Worm (Caenorhabditis elegans) whole organism, L1 larva: Measurements from ENCODE around the gene ubc-9.

Source experiments
- C04F5.9 ChIP-seq: sonication (generic microtip); optimal IDR thresholded peaks from 2 replicates; lab custom pipeline; 2016; ENCODE audit warnings: missing genetic modification characterization, missing compliant biosample characterization
- aha-1 ChIP-seq: fragments of 150-350 bp; optimal IDR thresholded peaks from 2 replicates; lab custom pipeline; 2014; ENCODE audit warnings: missing biosample characterization, missing genetic modification characterization
- aly-2 ChIP-seq: fragments of 150-350 bp; optimal IDR thresholded peaks from 2 replicates; lab custom pipeline; 2014; ENCODE audit warnings: missing biosample characterization, missing genetic modification characterization
- ama-1 ChIP-seq: fragments of 150-350 bp; optimal IDR thresholded peaks from 2 replicates; lab custom pipeline; 2014
- ceh-63 ChIP-seq: fragments of 200-800 bp; sonication (Bioruptor generic); optimal IDR thresholded peaks from 2 replicates; lab custom pipeline; 2018; ENCODE audit warnings: mild to moderate bottlenecking, missing genetic modification characterization, missing compliant biosample characterization
- ceh-8 ChIP-seq: fragments of 200-800 bp; sonication (Bioruptor generic); optimal IDR thresholded peaks from 2 replicates; lab custom pipeline; 2018; ENCODE audit warnings: mild to moderate bottlenecking, missing genetic modification characterization, moderate library complexity, missing compliant biosample characterization
- ceh-82 ChIP-seq, 3 experiments: fragments of 150-350 bp in 1 of 3; sonication (generic microtip) in 2 of 3; optimal IDR thresholded peaks; 2 replicates each; lab custom pipeline; 2014 to 2017; ENCODE audit warnings: missing biosample characterization in 3 of 3, missing genetic modification characterization in 3 of 3
- dpl-1 ChIP-seq, 3 experiments: fragments of 150-350 bp in 2 of 3; sonication (generic microtip) in 1 of 3; optimal IDR thresholded peaks; 2 replicates each; lab custom pipeline; 2014 to 2017; ENCODE audit warnings: missing biosample characterization in 3 of 3, missing genetic modification characterization in 3 of 3, missing genetic modification reagents in 3 of 3
- dsc-1 ChIP-seq: sonication (generic microtip); optimal IDR thresholded peaks from 2 replicates; lab custom pipeline; 2016; ENCODE audit warnings: mild to moderate bottlenecking, missing genetic modification characterization, missing compliant biosample characterization
- efl-1 ChIP-seq, 4 experiments: fragments of 150-350 bp; optimal IDR thresholded peaks in 3 of 4; peaks in 1 of 4; 1 replicate in 1 of 4; 2 replicates in 3 of 4; lab custom pipeline; 2014; ENCODE audit warnings: missing biosample characterization in 2 of 4, missing genetic modification characterization in 2 of 4, missing genetic modification reagents in 2 of 4
- efl-3 ChIP-seq: fragments of 200-800 bp; sonication (Bioruptor generic); optimal IDR thresholded peaks from 2 replicates; lab custom pipeline; 2018; ENCODE audit warnings: mild to moderate bottlenecking, missing genetic modification characterization, missing compliant biosample characterization
- egl-13 ChIP-seq: sonication (generic microtip); optimal IDR thresholded peaks from 2 replicates; lab custom pipeline; 2016; ENCODE audit warnings: missing genotype, missing genetic modification reagents, missing genetic modification characterization, missing compliant biosample characterization
- egl-27 ChIP-seq, 2 experiments: fragments of 150-350 bp in 1 of 2; sonication (generic microtip); optimal IDR thresholded peaks; 3 replicates each; lab custom pipeline; 2017 to 2018; ENCODE audit warnings: missing biosample characterization in 2 of 2, missing genetic modification characterization in 2 of 2, missing genetic modification reagents in 2 of 2
- ets-5 ChIP-seq: fragments of 200-800 bp; sonication (Bioruptor generic); IDR thresholded peaks from 2 replicates; pipeline ENCODE4 v1.3.6; 2022; ENCODE audit warnings: missing genetic modification characterization, missing compliant biosample characterization
- fkh-10 ChIP-seq: sonication (generic microtip); optimal IDR thresholded peaks from 2 replicates; lab custom pipeline; 2017; ENCODE audit warnings: missing biosample characterization, missing genetic modification reagents, missing genetic modification characterization
- fkh-8 ChIP-seq: sonication (generic microtip); optimal IDR thresholded peaks from 2 replicates; lab custom pipeline; 2016; ENCODE audit warnings: mild to moderate bottlenecking, missing genetic modification characterization, missing compliant biosample characterization
- fos-1 ChIP-seq: fragments of 150-350 bp; optimal IDR thresholded peaks from 2 replicates; lab custom pipeline; 2014; ENCODE audit warnings: missing biosample characterization, missing genetic modification characterization
- hlh-17 ChIP-seq: fragments of 200-800 bp; sonication (Bioruptor generic); optimal IDR thresholded peaks from 2 replicates; lab custom pipeline; 2018; ENCODE audit warnings: missing genetic modification characterization, mild to moderate bottlenecking, missing compliant biosample characterization, moderate library complexity, borderline replicate concordance
- hpl-2 ChIP-seq: fragments of 150-350 bp; optimal IDR thresholded peaks from 2 replicates; lab custom pipeline; 2014; ENCODE audit warnings: missing biosample characterization, missing genetic modification reagents, missing genetic modification characterization
- irx-1 ChIP-seq: sonication (generic microtip); optimal IDR thresholded peaks from 2 replicates; lab custom pipeline; 2016; ENCODE audit warnings: missing genetic modification characterization, missing compliant biosample characterization
- jun-1 ChIP-seq: fragments of 150-350 bp; optimal IDR thresholded peaks from 2 replicates; lab custom pipeline; 2014; ENCODE audit warnings: missing biosample characterization, missing genetic modification reagents, missing genetic modification characterization
- lin-13 ChIP-seq: fragments of 150-350 bp; optimal IDR thresholded peaks from 2 replicates; lab custom pipeline; 2014; ENCODE audit warnings: missing biosample characterization, missing genetic modification reagents, missing genetic modification characterization
- lin-14 ChIP-seq: fragments of 200-800 bp; sonication (Bioruptor generic); optimal IDR thresholded peaks from 2 replicates; lab custom pipeline; 2018; ENCODE audit warnings: mild to moderate bottlenecking, missing genetic modification characterization, moderate library complexity, missing compliant biosample characterization
- lin-15B ChIP-seq: fragments of 150-350 bp; sonication (generic microtip); optimal IDR thresholded peaks from 3 replicates; lab custom pipeline; 2014; ENCODE audit warnings: missing biosample characterization, missing genetic modification characterization
- lin-39 ChIP-seq: fragments of 150-350 bp; optimal IDR thresholded peaks from 2 replicates; lab custom pipeline; 2014; ENCODE audit warnings: missing biosample characterization, missing genetic modification reagents, missing genetic modification characterization
- mab-9 ChIP-seq: fragments of 200-800 bp; sonication (Bioruptor generic); IDR thresholded peaks from 2 replicates; pipeline ENCODE4 v1.3.6; 2022; ENCODE audit warnings: missing genetic modification reagents, missing genetic modification characterization, missing compliant biosample characterization
- mef-2 ChIP-seq: fragments of 150-350 bp; optimal IDR thresholded peaks from 2 replicates; lab custom pipeline; 2014; ENCODE audit warnings: missing biosample characterization, missing genetic modification characterization
- nhr-11 ChIP-seq: fragments of 150-350 bp; optimal IDR thresholded peaks from 2 replicates; lab custom pipeline; 2014; ENCODE audit warnings: missing biosample characterization, missing genetic modification characterization
- nhr-20 ChIP-seq: sonication (generic microtip); optimal IDR thresholded peaks from 2 replicates; lab custom pipeline; 2016; ENCODE audit warnings: mild to moderate bottlenecking, missing genetic modification characterization, missing compliant biosample characterization
- nhr-237 ChIP-seq: fragments of 150-350 bp; optimal IDR thresholded peaks from 2 replicates; lab custom pipeline; 2014; ENCODE audit warnings: missing biosample characterization, missing genetic modification characterization
- nhr-47 ChIP-seq: sonication (generic microtip); optimal IDR thresholded peaks from 2 replicates; lab custom pipeline; 2016; ENCODE audit warnings: mild to moderate bottlenecking, missing genetic modification characterization, moderate library complexity, missing compliant biosample characterization
- nhr-76 ChIP-seq: sonication (generic microtip); optimal IDR thresholded peaks from 2 replicates; lab custom pipeline; 2017; ENCODE audit warnings: missing biosample characterization, missing genetic modification characterization
- nhr-77 ChIP-seq: fragments of 150-350 bp; optimal IDR thresholded peaks from 2 replicates; lab custom pipeline; 2014; ENCODE audit warnings: missing biosample characterization, missing genetic modification characterization
- nhr-85 ChIP-seq: sonication (generic microtip); peaks from one replicate; lab custom pipeline; 2016; ENCODE audit warnings: missing genetic modification characterization, inconsistent platforms, missing compliant biosample characterization
- nhr-90 ChIP-seq: sonication (generic microtip); optimal IDR thresholded peaks from 2 replicates; lab custom pipeline; 2016; ENCODE audit warnings: mild to moderate bottlenecking, missing genetic modification characterization, missing compliant biosample characterization; ENCODE audit not compliant: poor library complexity
- pag-3 ChIP-seq: sonication (generic microtip); optimal IDR thresholded peaks from 2 replicates; lab custom pipeline; 2017; ENCODE audit warnings: missing genetic modification characterization, mild to moderate bottlenecking, missing compliant biosample characterization, antibody characterized with exemption, borderline replicate concordance; ENCODE audit not compliant: insufficient read depth
- pax-3 ChIP-seq: fragments of 200-800 bp; sonication (Bioruptor generic); optimal IDR thresholded peaks from 2 replicates; lab custom pipeline; 2018; ENCODE audit warnings: mild to moderate bottlenecking, missing genetic modification characterization, moderate library complexity, missing compliant biosample characterization
- pqm-1 ChIP-seq: sonication (generic microtip); optimal IDR thresholded peaks from 3 replicates; lab custom pipeline; 2017; ENCODE audit warnings: missing biosample characterization, missing genetic modification characterization
- rnt-1 ChIP-seq: sonication (generic microtip); optimal IDR thresholded peaks from 2 replicates; lab custom pipeline; 2016; ENCODE audit warnings: mild to moderate bottlenecking, missing genetic modification characterization, moderate library complexity, missing compliant biosample characterization
- skn-1 ChIP-seq: fragments of 150-350 bp; optimal IDR thresholded peaks from 2 replicates; lab custom pipeline; 2014; ENCODE audit warnings: missing biosample characterization, missing genetic modification characterization
- sox-4 ChIP-seq: sonication (generic microtip); optimal IDR thresholded peaks from 2 replicates; lab custom pipeline; 2016; ENCODE audit warnings: missing genetic modification characterization, missing compliant biosample characterization
- sup-37 ChIP-seq: fragments of 200-800 bp; sonication (Bioruptor generic); optimal IDR thresholded peaks from 2 replicates; lab custom pipeline; 2018; ENCODE audit warnings: mild to moderate bottlenecking, missing genetic modification characterization, missing compliant biosample characterization
- tbx-2 ChIP-seq: sonication (generic microtip); optimal IDR thresholded peaks from 2 replicates; lab custom pipeline; 2016; ENCODE audit warnings: missing genetic modification characterization, missing compliant biosample characterization
- unc-130 ChIP-seq: fragments of 150-350 bp; optimal IDR thresholded peaks from 2 replicates; lab custom pipeline; 2017; ENCODE audit warnings: missing biosample characterization, missing genetic modification characterization, inconsistent platforms
- unc-86 ChIP-seq: sonication (generic microtip); optimal IDR thresholded peaks from 2 replicates; lab custom pipeline; 2016; ENCODE audit warnings: missing genetic modification characterization, missing compliant biosample characterization
- unc-98 ChIP-seq: fragments of 200-800 bp; sonication (Bioruptor generic); IDR thresholded peaks from 2 replicates; pipeline ENCODE4 v1.3.6; 2022; ENCODE audit warnings: missing genetic modification characterization, missing compliant biosample characterization
- xbp-1 ChIP-seq: sonication (generic microtip); optimal IDR thresholded peaks from 2 replicates; lab custom pipeline; 2016; ENCODE audit warnings: missing genetic modification characterization, missing compliant biosample characterization

Gene ubc-9

ce11 chrIV:4608661-4609060 is 42.2 kb upstream of the ubc-9 start:
- TF ChIP-seq unc-98: no peak
- TF ChIP-seq ceh-63: no peak
- TF ChIP-seq aly-2: no peak
- TF ChIP-seq nhr-76 (tag; lab: Kevin White, UChicago): no peak
- no peak for TF ChIP-seq lin-14
- no peak for TF ChIP-seq ama-1 (lab: Kevin White, UChicago)
- TF ChIP-seq efl-1 (optimal IDR thresholded peaks at IDR 0.05; lab: Kevin White, UChicago): no peak
- no peak for TF ChIP-seq efl-1 (GFP tag; optimal IDR thresholded peaks at IDR 0.05 in 1 of 2; lab: Kevin White, UChicago)
- TF ChIP-seq fkh-10: no peak
- no peak for TF ChIP-seq nhr-20
- no peak for TF ChIP-seq lin-39 (tag; lab: Kevin White, UChicago)
- TF ChIP-seq hlh-17: no peak
- TF ChIP-seq ets-5 (GFP tag; lab: Robert Waterston, UW): no peak
- no peak for TF ChIP-seq dpl-1 (GFP tag; optimal IDR thresholded peaks at IDR 0.05; lab: Kevin White, UChicago)

- TF ChIP-seq egl-13 (tag; lab: Kevin White, UChicago) (no peak), nhr-76 (tag; lab: Kevin White, UChicago) (no peak), egl-27 (tag; optimal IDR thresholded peaks at IDR 0.05; lab: Kevin White, UChicago) (no peak), irx-1 (no peak), unc-130 (tag; lab: Kevin White, UChicago) (no peak)
These were observed 41.3 kb upstream of the ubc-9 start, which contains the start of gene col-110 for ce11 chrIV:4609568-4609967. Gene col-110, minus strand, starts transcription at chrIV:4609668.

- TF ChIP-seq nhr-85 (tag; lab: Kevin White, UChicago) (peak; percentile 62), dsc-1 (tag; lab: Kevin White, UChicago) (peak; percentile 61), efl-1 (optimal IDR thresholded peaks at IDR 0.05; lab: Kevin White, UChicago) (no peak), efl-1 (GFP tag; optimal IDR thresholded peaks at IDR 0.05 in 1 of 2; lab: Kevin White, UChicago) (peak in 1 of 2 experiments; percentile 39), fkh-8 (tag; lab: Kevin White, UChicago) (peak; percentile 48), ceh-82 (tag; optimal IDR thresholded peaks at IDR 0.05; lab: Kevin White, UChicago) (no peak), ceh-63 (no peak), pax-3 (peak; percentile 61)
- TF ChIP-seq, all 84 proteins: peak for 5
These were observed 39.1 kb upstream of the ubc-9 start for ce11 chrIV:4611740-4612139.

ce11 chrIV:4612597-4612996 is 38.2 kb upstream of the ubc-9 start:
- TF ChIP-seq mab-9 (GFP tag; lab: Robert Waterston, UW) (no peak), sup-37 (no peak), efl-3 (GFP tag; lab: Kevin White, UChicago) (no peak), aha-1 (no peak), C04F5.9 (no peak), unc-86 (tag; lab: Kevin White, UChicago) (no peak), lin-13 (no peak), sox-4 (tag; lab: Kevin White, UChicago) (no peak), tbx-2 (no peak), hpl-2 (GFP tag; lab: Kevin White, UChicago) (no peak)

- TF ChIP-seq lin-15B (tag; lab: Kevin White, UChicago) (no peak), mef-2 (tag; lab: Kevin White, UChicago) (no peak), pqm-1 (no peak), nhr-237 (no peak), C04F5.9 (no peak), skn-1 (tag; lab: Kevin White, UChicago) (no peak), lin-13 (no peak), sox-4 (tag; lab: Kevin White, UChicago) (peak; percentile 32), rnt-1 (tag; lab: Kevin White, UChicago) (no peak), jun-1 (tag; lab: Kevin White, UChicago) (peak; percentile 17), lin-39 (tag; lab: Kevin White, UChicago) (no peak), xbp-1 (no peak), nhr-77 (tag; lab: Kevin White, UChicago) (no peak), nhr-90 (tag; lab: Kevin White, UChicago) (no peak), ets-5 (GFP tag; lab: Robert Waterston, UW) (no peak), ceh-8 (GFP tag; lab: Kevin White, UChicago) (no peak), nhr-47 (peak; percentile 72), nhr-11 (tag; lab: Kevin White, UChicago) (no peak), fos-1 (no peak), pax-3 (peak; percentile 64), pag-3 (tag; lab: Kevin White, UChicago) (no peak)
These were observed 37.3 kb upstream of the ubc-9 start for ce11 chrIV:4613516-4613915.
